Worm (Caenorhabditis elegans): ENCODE results near the gene F20E11.17.

DNA sequence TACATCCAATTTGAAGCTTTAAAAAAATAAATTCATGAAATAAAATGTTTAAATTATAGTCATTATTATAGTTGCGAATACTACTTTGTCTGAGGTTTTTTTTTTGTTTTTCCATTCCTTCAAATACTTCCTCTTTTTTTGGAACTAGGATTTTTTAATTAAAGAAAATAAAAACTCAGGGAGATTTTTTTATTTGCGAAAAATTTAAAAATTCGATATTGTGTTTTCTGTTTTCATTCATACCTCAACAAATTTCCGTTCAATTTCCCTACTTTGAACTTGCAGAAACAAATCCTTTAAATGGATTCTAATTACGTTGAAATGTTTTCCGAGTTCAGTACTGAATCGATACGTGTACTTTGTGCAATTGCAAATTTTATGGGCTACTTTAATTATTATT is 39.4 kb upstream of the F20E11.17 start, which contains the start of gene srw-32:
- no peak for TF ChIP-seq R02D3.7 (tag; optimal IDR thresholded peaks at IDR 0.05)
- no peak for TF ChIP-seq nhr-10 (tag; optimal IDR thresholded peaks at IDR 0.05)
- no peak for TF ChIP-seq zag-1 (tag; optimal IDR thresholded peaks at IDR 0.05)
